Fruit fly (Drosophila melanogaster) whole organism, embryonic: ENCODE results near the gene CG43797.
A peak's percentile ranks its signal among the peaks of the same experiment; 100 is the strongest.

Experiments
- Adf1 ChIP-seq: fragments of 200-800 bp; sonication (Bioruptor generic); IDR thresholded peaks from 2 replicates; pipeline ENCODE4 v1.3.6; 2022; ENCODE audit warnings: missing biosample characterization, missing genetic modification characterization
- Aef1 ChIP-seq: fragments of 200-800 bp; sonication (Bioruptor generic); IDR thresholded peaks from 3 replicates; pipeline ENCODE4 v1.3.6; 2022; ENCODE audit warnings: missing biosample characterization, missing genetic modification characterization
- Antp ChIP-seq: fragments of 200-800 bp; sonication (Bioruptor generic); optimal IDR thresholded peaks from 3 replicates; lab custom pipeline; 2016; ENCODE audit warnings: missing biosample characterization, missing genetic modification characterization
- Asciz ChIP-seq: fragments of 200-800 bp; sonication (Bioruptor generic); optimal IDR thresholded peaks from 2 replicates; lab custom pipeline; 2017; ENCODE audit warnings: missing biosample characterization, mild to moderate bottlenecking, missing genetic modification characterization, missing genetic modification reagents
- Atf6 ChIP-seq: fragments of 200-800 bp; sonication (Bioruptor generic); IDR thresholded peaks from 2 replicates; pipeline ENCODE4 v1.3.6; 2022; ENCODE audit warnings: missing biosample characterization, missing genetic modification characterization
- Bdp1 ChIP-seq: fragments of 200-800 bp; sonication (Bioruptor generic); optimal IDR thresholded peaks from 3 replicates; lab custom pipeline; 2016; ENCODE audit warnings: missing biosample characterization, missing genetic modification characterization
- BtbVII ChIP-seq: fragments of 200-800 bp; sonication (Bioruptor generic); optimal IDR thresholded peaks from 3 replicates; lab custom pipeline; 2017; ENCODE audit warnings: missing biosample characterization, mild to moderate bottlenecking, missing genetic modification characterization
- CG10209 ChIP-seq: fragments of 200-800 bp; sonication (Bioruptor generic); optimal IDR thresholded peaks from 3 replicates; lab custom pipeline; 2017; ENCODE audit warnings: missing biosample characterization, mild to moderate bottlenecking, missing genetic modification characterization, missing genetic modification reagents
- CG11696 ChIP-seq: fragments of 200-800 bp; sonication (Bioruptor generic); IDR thresholded peaks from 2 replicates; pipeline ENCODE4 v1.3.6; 2022; ENCODE audit warnings: missing biosample characterization, missing genetic modification characterization
- CG12299 ChIP-seq: fragments of 200-800 bp; sonication (Bioruptor generic); optimal IDR thresholded peaks from 2 replicates; lab custom pipeline; 2018; ENCODE audit warnings: missing biosample characterization, mild to moderate bottlenecking, missing genetic modification characterization
- CG13123 ChIP-seq: fragments of 200-800 bp; sonication (Bioruptor generic); optimal IDR thresholded peaks from 2 replicates; lab custom pipeline; 2016; ENCODE audit warnings: missing biosample characterization, missing genetic modification characterization
- CG13287 ChIP-seq: fragments of 200-800 bp; sonication (Bioruptor generic); IDR thresholded peaks from 2 replicates; pipeline ENCODE4 v1.3.6; 2022; ENCODE audit warnings: missing biosample characterization, missing genetic modification characterization; ENCODE audit not compliant: partially characterized antibody
- CG14667 ChIP-seq: fragments of 200-800 bp; sonication (Bioruptor generic); IDR thresholded peaks from 2 replicates; pipeline ENCODE4 v1.3.6; 2022; ENCODE audit warnings: missing biosample characterization, missing genetic modification characterization
- CG1529 ChIP-seq: fragments of 200-800 bp; sonication (Bioruptor generic); optimal IDR thresholded peaks from 3 replicates; lab custom pipeline; 2018; ENCODE audit warnings: missing biosample characterization, missing genetic modification characterization
- CG1647 ChIP-seq: fragments of 200-800 bp; sonication (Bioruptor generic); optimal IDR thresholded peaks from 3 replicates; lab custom pipeline; 2016; ENCODE audit warnings: missing biosample characterization, missing genetic modification characterization
- CG17328 ChIP-seq: fragments of 200-800 bp; sonication (Bioruptor generic); IDR thresholded peaks from 2 replicates; pipeline ENCODE4 v1.3.6; 2022; ENCODE audit warnings: missing biosample characterization, missing genetic modification characterization
- CG17568 ChIP-seq: fragments of 200-800 bp; sonication (Bioruptor generic); optimal IDR thresholded peaks from 2 replicates; lab custom pipeline; 2018; ENCODE audit warnings: missing biosample characterization, mild to moderate bottlenecking, missing genetic modification characterization, moderate library complexity
- CG31365 ChIP-seq: fragments of 200-800 bp; sonication (Bioruptor generic); optimal IDR thresholded peaks from 2 replicates; lab custom pipeline; 2018; ENCODE audit warnings: missing biosample characterization, mild to moderate bottlenecking, missing genetic modification characterization
- CG32772 ChIP-seq: fragments of 200-800 bp; sonication (Bioruptor generic); IDR thresholded peaks from 2 replicates; pipeline ENCODE4 v1.3.6; 2022; ENCODE audit warnings: missing biosample characterization, missing genetic modification characterization
- CG33213 ChIP-seq: fragments of 200-800 bp; sonication (Bioruptor generic); optimal IDR thresholded peaks from 3 replicates; lab custom pipeline; 2016; ENCODE audit warnings: missing biosample characterization, missing genetic modification characterization
- CG4820 ChIP-seq: fragments of 200-800 bp; sonication (Bioruptor generic); optimal IDR thresholded peaks from 3 replicates; lab custom pipeline; 2016; ENCODE audit warnings: missing biosample characterization, missing genetic modification characterization
- CG6683 ChIP-seq: fragments of 200-800 bp; sonication (Bioruptor generic); optimal IDR thresholded peaks from 2 replicates; lab custom pipeline; 2017; ENCODE audit warnings: missing biosample characterization, mild to moderate bottlenecking, missing genetic modification characterization, missing genetic modification reagents
- CG6854 ChIP-seq: fragments of 200-800 bp; sonication (Bioruptor generic); optimal IDR thresholded peaks from 3 replicates; lab custom pipeline; 2017; ENCODE audit warnings: missing biosample characterization, mild to moderate bottlenecking, missing genetic modification characterization
- CG7271 ChIP-seq: fragments of 200-800 bp; sonication (Bioruptor generic); optimal IDR thresholded peaks from 2 replicates; lab custom pipeline; 2018; ENCODE audit warnings: missing biosample characterization, mild to moderate bottlenecking, missing genetic modification characterization, moderate library complexity
- CG7556 ChIP-seq: fragments of 200-800 bp; sonication (Bioruptor generic); optimal IDR thresholded peaks from 2 replicates; lab custom pipeline; 2017; ENCODE audit warnings: missing biosample characterization, mild to moderate bottlenecking, missing genetic modification characterization
- CG7786 ChIP-seq: fragments of 200-800 bp; sonication (Bioruptor generic); optimal IDR thresholded peaks from 2 replicates; lab custom pipeline; 2016; ENCODE audit warnings: missing biosample characterization, missing genetic modification characterization
- CG8924 ChIP-seq: fragments of 200-800 bp; optimal IDR thresholded peaks from 3 replicates; lab custom pipeline; 2019; ENCODE audit warnings: missing biosample characterization, mild to moderate bottlenecking, missing genetic modification characterization, moderate library complexity
- D ChIP-seq, 2 experiments: fragments of 200-800 bp in 1 of 2; fragments of >200 bp in 1 of 2; sonication (Bioruptor generic) in 1 of 2; optimal IDR thresholded peaks; 2 replicates in 1 of 2; 3 replicates in 1 of 2; lab custom pipeline; 2017; ENCODE audit warnings: mild to moderate bottlenecking in 1 of 2, missing biosample characterization in 1 of 2, missing genetic modification characterization in 1 of 2, missing genetic modification reagents in 1 of 2
- Doc2 ChIP-seq: fragments of 200-800 bp; sonication (Bioruptor generic); IDR thresholded peaks from 2 replicates; pipeline ENCODE4 v1.3.6; 2022; ENCODE audit warnings: missing biosample characterization, missing genetic modification characterization
- Drgx ChIP-seq: fragments of 200-800 bp; sonication (Bioruptor generic); IDR thresholded peaks from 2 replicates; pipeline ENCODE4 v1.3.6; 2022; ENCODE audit warnings: missing biosample characterization, missing genetic modification characterization
- Elba2 ChIP-seq: fragments of 200-800 bp; sonication (Bioruptor generic); optimal IDR thresholded peaks from 3 replicates; lab custom pipeline; 2016; ENCODE audit warnings: missing biosample characterization, missing genetic modification characterization
- Hand ChIP-seq: fragments of 200-800 bp; sonication (Bioruptor generic); optimal IDR thresholded peaks from 2 replicates; lab custom pipeline; 2017; ENCODE audit warnings: mild to moderate bottlenecking, missing biosample characterization, missing genetic modification reagents, missing genetic modification characterization
- Nf-YA ChIP-seq: fragments of 200-800 bp; sonication (Bioruptor generic); IDR thresholded peaks from 2 replicates; pipeline ENCODE4 v1.3.6; 2022; ENCODE audit warnings: missing biosample characterization, missing genetic modification characterization
- Nf-YB ChIP-seq: fragments of 200-800 bp; sonication (Bioruptor generic); optimal IDR thresholded peaks from 3 replicates; lab custom pipeline; 2019; ENCODE audit warnings: missing biosample characterization, mild to moderate bottlenecking, missing genetic modification characterization, moderate library complexity
- bsh ChIP-seq, 2 experiments: fragments of 200-800 bp; sonication (Bioruptor generic); optimal IDR thresholded peaks; 2 replicates each; lab custom pipeline; 2017 to 2018; ENCODE audit warnings: mild to moderate bottlenecking in 2 of 2, missing biosample characterization in 2 of 2, missing genetic modification characterization in 2 of 2, moderate library complexity in 1 of 2
- fru ChIP-seq: fragments of >200 bp; optimal IDR thresholded peaks from 2 replicates; lab custom pipeline; 2017
- fu2 ChIP-seq: fragments of 200-800 bp; sonication (Bioruptor generic); optimal IDR thresholded peaks from 2 replicates; lab custom pipeline; 2016; ENCODE audit warnings: missing biosample characterization, missing genetic modification characterization
- gro ChIP-seq: fragments of 200-800 bp; sonication (Bioruptor generic); optimal IDR thresholded peaks from 2 replicates; lab custom pipeline; 2016; ENCODE audit warnings: missing biosample characterization, missing genetic modification characterization
- gsb-n ChIP-seq: fragments of 200-800 bp; sonication (Bioruptor generic); optimal IDR thresholded peaks from 3 replicates; lab custom pipeline; 2018; ENCODE audit warnings: missing biosample characterization, mild to moderate bottlenecking, missing genetic modification characterization
- hbn ChIP-seq: fragments of 200-800 bp; sonication (Bioruptor generic); IDR thresholded peaks from 2 replicates; pipeline ENCODE4 v1.3.6; 2022; ENCODE audit warnings: missing biosample characterization, missing genetic modification characterization; ENCODE audit not compliant: partially characterized antibody
- ind ChIP-seq: fragments of 200-800 bp; sonication (Bioruptor generic); optimal IDR thresholded peaks from 3 replicates; lab custom pipeline; 2016; ENCODE audit warnings: missing biosample characterization, missing genetic modification characterization
- lmd ChIP-seq: fragments of 200-800 bp; sonication (Bioruptor generic); IDR thresholded peaks from 2 replicates; pipeline ENCODE4 v1.3.6; 2022; ENCODE audit warnings: missing biosample characterization, missing genetic modification characterization
- p53 ChIP-seq: fragments of 200-800 bp; sonication (Bioruptor generic); optimal IDR thresholded peaks from 2 replicates; lab custom pipeline; 2016; ENCODE audit warnings: missing biosample characterization, missing genetic modification characterization
- seq ChIP-seq: fragments of 200-800 bp; sonication (Bioruptor generic); IDR thresholded peaks from 2 replicates; pipeline ENCODE4 v1.3.6; 2022; ENCODE audit warnings: missing biosample characterization, missing genetic modification characterization
- sob ChIP-seq: fragments of 200-800 bp; sonication (Bioruptor generic); IDR thresholded peaks from 2 replicates; pipeline ENCODE4 v1.3.6; 2022; ENCODE audit warnings: missing biosample characterization, missing genetic modification characterization
- ssp ChIP-seq: fragments of 200-800 bp; sonication (Bioruptor generic); IDR thresholded peaks from 2 replicates; pipeline ENCODE4 v1.3.6; 2022; ENCODE audit warnings: missing biosample characterization, missing genetic modification characterization
- usp ChIP-seq: fragments of >200 bp; optimal IDR thresholded peaks from 2 replicates; lab custom pipeline; 2017; ENCODE audit warnings: missing biosample characterization, missing genetic modification characterization
- zen2 ChIP-seq: fragments of 200-800 bp; sonication (Bioruptor generic); IDR thresholded peaks from 3 replicates; pipeline ENCODE4 v1.3.6; 2022; ENCODE audit warnings: missing biosample characterization, missing genetic modification characterization; ENCODE audit not compliant: partially characterized antibody
- zfh1 ChIP-seq: fragments of 200-800 bp; sonication (Bioruptor generic); IDR thresholded peaks from 3 replicates; pipeline ENCODE4 v1.3.6; 2022; ENCODE audit warnings: missing biosample characterization, missing genetic modification characterization

CG43797 gene

DNA sequence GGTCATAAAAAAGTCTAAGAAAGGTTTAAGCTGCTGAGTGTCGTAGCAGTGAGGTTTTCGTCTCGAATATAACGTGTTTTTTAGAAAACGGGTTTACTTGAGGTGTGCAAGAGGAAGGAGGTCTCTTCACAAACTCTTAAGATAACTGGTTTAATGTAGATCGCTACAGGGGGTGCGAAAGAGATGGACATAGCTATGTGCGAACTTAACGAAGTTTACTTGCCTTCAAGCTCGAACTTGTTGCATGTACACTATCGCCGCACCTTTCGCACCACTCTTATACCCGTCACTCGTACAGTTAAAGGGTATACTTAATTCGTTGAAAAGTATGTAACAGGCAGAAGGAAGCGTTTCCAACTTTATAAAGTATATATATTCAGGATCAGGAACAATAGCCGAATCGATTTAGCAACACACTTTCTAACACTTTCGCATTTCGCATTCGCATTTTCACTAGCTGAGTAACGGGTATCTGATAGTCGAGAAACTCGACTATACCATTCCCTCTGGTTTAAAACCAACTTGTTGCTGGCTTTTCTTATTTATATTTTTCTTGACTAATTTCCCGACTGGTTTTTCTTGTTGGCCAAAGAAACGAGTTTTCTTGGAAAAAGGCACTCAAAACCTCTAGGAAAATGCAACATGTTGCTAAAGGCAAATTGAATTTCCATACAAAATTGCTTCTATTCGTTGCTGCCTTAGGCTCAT lies 30.6 kb downstream of the CG43797 start (continued):
- TF ChIP-seq CG7556 (GFP tag; lab: Kevin White, UChicago) (peak; percentile 76), sob (peak; percentile 79), CG17568 (peak; percentile 33), seq (GFP tag; lab: Robert Waterston, UW) (peak; percentile 86), gsb-n (tag; lab: Kevin White, UChicago) (peak; percentile 81), CG6683 (GFP tag; lab: Kevin White, UChicago) (peak; percentile 20), Aef1 (GFP tag; lab: Robert Waterston, UW) (peak; percentile 73; the same call in 2 of the 3 replicates), hbn (GFP tag; lab: Robert Waterston, UW) (no peak), Bdp1 (peak; percentile 54), ind (GFP tag; lab: Kevin White, UChicago) (peak; percentile 77), CG7786 (GFP tag; lab: Kevin White, UChicago) (peak; percentile 52), CG31365 (peak; percentile 16), Elba2 (GFP tag; lab: Kevin White, UChicago) (peak; percentile 54), CG32772 (GFP tag; lab: Robert Waterston, UW) (peak; percentile 89), CG11696 (GFP tag; lab: Robert Waterston, UW) (0 out of 2 replicates have a peak, but pooled peaks have one; percentile 40), CG13123 (peak; percentile 70), CG13287 (GFP tag; lab: Robert Waterston, UW) (peak; percentile 39; the same call in 1 of the 2 replicates), usp (no peak), fu2 (GFP tag; lab: Kevin White, UChicago) (peak; percentile 40), zen2 (GFP tag; lab: Robert Waterston, UW) (0 out of 3 replicates have a peak, but pooled peaks have one; percentile 47), Hand (GFP tag; lab: Kevin White, UChicago) (no peak), CG6854 (GFP tag; lab: Kevin White, UChicago) (no peak), Adf1 (GFP tag; lab: Robert Waterston, UW) (no peak), Antp (GFP tag; lab: Kevin White, UChicago) (peak; percentile 76), Atf6 (peak; percentile 83), CG1529 (GFP tag; lab: Kevin White, UChicago) (peak; percentile 79), lmd (peak; percentile 87), Asciz (GFP tag; lab: Kevin White, UChicago) (peak; percentile 77), bsh (GFP tag; optimal IDR thresholded peaks at IDR 0.05; lab: Kevin White, UChicago) (peak; percentile 86 to 92), CG33213 (GFP tag; lab: Kevin White, UChicago) (peak; percentile 74), CG17328 (peak; percentile 92), gro (GFP tag; lab: Kevin White, UChicago) (peak; percentile 43), CG4820 (GFP tag; lab: Kevin White, UChicago) (peak; percentile 85), BtbVII (GFP tag; lab: Kevin White, UChicago) (peak; percentile 26), Nf-YB (peak; percentile 63), ssp (GFP tag; lab: Robert Waterston, UW) (peak; percentile 77), Doc2 (GFP tag; lab: Robert Waterston, UW) (no peak), CG14667 (GFP tag; lab: Robert Waterston, UW) (no peak; the same call in 1 of the 2 replicates), CG10209 (peak; percentile 81), fru (lab: Kevin White, UChicago) (no peak), CG7271 (peak; percentile 47), Nf-YA (GFP tag; lab: Robert Waterston, UW) (peak; percentile 58; the same call in 1 of the 2 replicates), CG1647 (GFP tag; lab: Kevin White, UChicago) (peak; percentile 77), CG8924 (tag; lab: Kevin White, UChicago) (peak; percentile 90), p53 (GFP tag; lab: Kevin White, UChicago) (peak; percentile 24), zfh1 (GFP tag; lab: Robert Waterston, UW) (peak; percentile 93), Drgx (GFP tag; lab: Robert Waterston, UW) (peak; percentile 98), CG12299 (tag; lab: Kevin White, UChicago) (peak; percentile 26), D (optimal IDR thresholded peaks at IDR 0.05; lab: Kevin White, UChicago) (no peak), D (GFP tag; optimal IDR thresholded peaks at IDR 0.05; lab: Kevin White, UChicago) (peak; percentile 83)
